Fruit fly (Drosophila melanogaster): ENCODE data around the gene RpL34a.

- TF ChIP-seq CG9948 (tag; optimal IDR thresholded peaks at IDR 0.05) (peak; percentile 32), Snoo (tag; optimal IDR thresholded peaks at IDR 0.05) (peak; percentile 86), D1 (tag; optimal IDR thresholded peaks at IDR 0.05) (no peak)
These were observed at the start of gene RpL34a, which contains the start of gene Trmt61 for dm6 chr3R:26059195-26059594.

Data from whole organism, pupa.